Fruit fly (Drosophila melanogaster) whole organism, embryonic: Measurements from ENCODE around the gene RpL37A.

Source experiments
- Blimp-1 ChIP-seq: fragments of 200-800 bp; sonication (Bioruptor generic); optimal IDR thresholded peaks from 3 replicates; lab custom pipeline; 2018; ENCODE audit warnings: missing biosample characterization, missing genetic modification characterization, mild to moderate bottlenecking, moderate library complexity, missing genetic modification reagents
- CG10366 ChIP-seq: fragments of 200-800 bp; sonication (Bioruptor generic); IDR thresholded peaks from 2 replicates; pipeline ENCODE4 v1.3.6; 2022; ENCODE audit warnings: missing biosample characterization, missing genetic modification characterization
- CG10979 ChIP-seq: fragments of 200-800 bp; sonication (Bioruptor generic); optimal IDR thresholded peaks from 2 replicates; lab custom pipeline; 2018; ENCODE audit warnings: missing biosample characterization, mild to moderate bottlenecking, missing genetic modification characterization, moderate library complexity
- CG11695 ChIP-seq: fragments of 200-800 bp; sonication (Bioruptor generic); IDR thresholded peaks from 3 replicates; pipeline ENCODE4 v1.3.6; 2022; ENCODE audit warnings: missing biosample characterization, missing genetic modification characterization
- CG12071 ChIP-seq: fragments of 200-800 bp; sonication (Bioruptor generic); optimal IDR thresholded peaks from 3 replicates; lab custom pipeline; 2018; ENCODE audit warnings: missing biosample characterization, mild to moderate bottlenecking, missing genetic modification characterization
- CG12236 ChIP-seq: fragments of 200-800 bp; sonication (Bioruptor generic); optimal IDR thresholded peaks from 2 replicates; lab custom pipeline; 2016; ENCODE audit warnings: missing biosample characterization, missing genetic modification characterization
- CG12299 ChIP-seq: fragments of 200-800 bp; sonication (Bioruptor generic); optimal IDR thresholded peaks from 2 replicates; lab custom pipeline; 2018; ENCODE audit warnings: missing biosample characterization, mild to moderate bottlenecking, missing genetic modification characterization
- CG12769 ChIP-seq: fragments of 200-800 bp; sonication (Bioruptor generic); optimal IDR thresholded peaks from 2 replicates; lab custom pipeline; 2019; ENCODE audit warnings: missing biosample characterization, mild to moderate bottlenecking, missing genetic modification characterization, moderate library complexity
- CG12942 ChIP-seq: fragments of 200-800 bp; sonication (Bioruptor generic); optimal IDR thresholded peaks from 3 replicates; lab custom pipeline; 2016; ENCODE audit warnings: missing biosample characterization, missing genetic modification characterization
- CG14441 ChIP-seq: fragments of 200-800 bp; sonication (Bioruptor generic); IDR thresholded peaks from 2 replicates; pipeline ENCODE4 v1.3.6; 2022; ENCODE audit warnings: missing biosample characterization, missing genetic modification characterization
- CG14710 ChIP-seq: fragments of 200-800 bp; sonication (Bioruptor generic); optimal IDR thresholded peaks from 3 replicates; lab custom pipeline; 2019; ENCODE audit warnings: missing biosample characterization, mild to moderate bottlenecking, missing genetic modification characterization, moderate library complexity
- CG15269 ChIP-seq: fragments of 200-800 bp; sonication (Bioruptor generic); optimal IDR thresholded peaks from 2 replicates; lab custom pipeline; 2018; ENCODE audit warnings: missing biosample characterization, mild to moderate bottlenecking, missing genetic modification characterization, moderate library complexity
- CG15696 ChIP-seq: fragments of 200-800 bp; sonication (Bioruptor generic); optimal IDR thresholded peaks from 2 replicates; lab custom pipeline; 2019; ENCODE audit warnings: missing biosample characterization, mild to moderate bottlenecking, missing genetic modification characterization, moderate library complexity
- CG17385 ChIP-seq: fragments of 200-800 bp; sonication (Bioruptor generic); optimal IDR thresholded peaks from 3 replicates; lab custom pipeline; 2018; ENCODE audit warnings: missing biosample characterization, mild to moderate bottlenecking, missing genetic modification characterization
- CG18764 ChIP-seq: fragments of 200-800 bp; sonication (Bioruptor generic); optimal IDR thresholded peaks from 3 replicates; lab custom pipeline; 2016; ENCODE audit warnings: missing biosample characterization, missing genetic modification characterization
- CG2875 ChIP-seq: fragments of 200-800 bp; sonication (Bioruptor generic); optimal IDR thresholded peaks from 2 replicates; lab custom pipeline; 2017; ENCODE audit warnings: missing biosample characterization, mild to moderate bottlenecking, missing genetic modification characterization, missing genetic modification reagents
- CG33557 ChIP-seq: fragments of 200-800 bp; sonication (Bioruptor generic); optimal IDR thresholded peaks from 2 replicates; lab custom pipeline; 2019; ENCODE audit warnings: missing biosample characterization, mild to moderate bottlenecking, missing genetic modification characterization, moderate library complexity
- CG3995 ChIP-seq: fragments of 200-800 bp; sonication (Bioruptor generic); optimal IDR thresholded peaks from 3 replicates; lab custom pipeline; 2016; ENCODE audit warnings: missing biosample characterization, missing genetic modification characterization
- CG5953 ChIP-seq: fragments of 200-800 bp; sonication (Bioruptor generic); IDR thresholded peaks from 2 replicates; pipeline ENCODE4 v1.3.6; 2022; ENCODE audit warnings: missing biosample characterization, missing genetic modification characterization
- CG6689 ChIP-seq: fragments of 200-800 bp; sonication (Bioruptor generic); IDR thresholded peaks from 2 replicates; pipeline ENCODE4 v1.3.6; 2022; ENCODE audit warnings: missing biosample characterization, missing genetic modification characterization
- CG7987 ChIP-seq: fragments of 200-800 bp; sonication (Bioruptor generic); optimal IDR thresholded peaks from 2 replicates; lab custom pipeline; 2018; ENCODE audit warnings: missing biosample characterization, mild to moderate bottlenecking, missing genetic modification characterization, moderate library complexity
- CG9797 ChIP-seq: fragments of 200-800 bp; sonication (Bioruptor generic); optimal IDR thresholded peaks from 3 replicates; lab custom pipeline; 2018; ENCODE audit warnings: missing biosample characterization, mild to moderate bottlenecking, missing genetic modification characterization
- GATAe ChIP-seq: fragments of 200-800 bp; sonication (Bioruptor generic); conservative IDR thresholded peaks from 2 replicates; pipeline ENCODE4 v1.3.6; 2022; ENCODE audit warnings: missing biosample characterization, missing genetic modification characterization
- HHEX ChIP-seq: fragments of 200-800 bp; sonication (Bioruptor generic); optimal IDR thresholded peaks from 3 replicates; lab custom pipeline; 2017; ENCODE audit warnings: missing biosample characterization, mild to moderate bottlenecking, missing genetic modification characterization, missing genetic modification reagents
- HLH3B ChIP-seq: fragments of 200-800 bp; sonication (Bioruptor generic); IDR thresholded peaks from 2 replicates; pipeline ENCODE4 v1.3.6; 2022; ENCODE audit warnings: missing biosample characterization, missing genetic modification characterization
- Hr39 ChIP-seq: fragments of >200 bp; optimal IDR thresholded peaks from 2 replicates; lab custom pipeline; 2017
- Nf-YB ChIP-seq: fragments of 200-800 bp; sonication (Bioruptor generic); optimal IDR thresholded peaks from 3 replicates; lab custom pipeline; 2019; ENCODE audit warnings: missing biosample characterization, mild to moderate bottlenecking, missing genetic modification characterization, moderate library complexity
- Nf-YC ChIP-seq: fragments of 200-800 bp; optimal IDR thresholded peaks from 3 replicates; lab custom pipeline; 2019; ENCODE audit warnings: missing biosample characterization, mild to moderate bottlenecking, missing genetic modification characterization, moderate library complexity
- Ptx1 ChIP-seq: fragments of 200-800 bp; sonication (Bioruptor generic); IDR thresholded peaks from 2 replicates; pipeline ENCODE4 v1.3.6; 2022; ENCODE audit warnings: missing biosample characterization, missing genetic modification characterization
- Rfx ChIP-seq: fragments of 200-800 bp; sonication (Bioruptor generic); IDR thresholded peaks from 2 replicates; pipeline ENCODE4 v1.3.6; 2022; ENCODE audit warnings: missing biosample characterization, missing genetic modification characterization
- Side ChIP-seq: fragments of 200-800 bp; sonication (Bioruptor generic); optimal IDR thresholded peaks from 2 replicates; lab custom pipeline; 2016; ENCODE audit warnings: missing biosample characterization, missing genetic modification characterization
- cas ChIP-seq: fragments of 200-800 bp; sonication (Bioruptor generic); IDR thresholded peaks from 2 replicates; pipeline ENCODE4 v1.3.6; 2022; ENCODE audit warnings: missing biosample characterization, missing genetic modification characterization
- cg ChIP-seq: fragments of 200-800 bp; sonication (Bioruptor generic); optimal IDR thresholded peaks from 3 replicates; lab custom pipeline; 2019; ENCODE audit warnings: missing biosample characterization, mild to moderate bottlenecking, missing genetic modification characterization, moderate library complexity
- chm ChIP-seq: fragments of 200-800 bp; sonication (Bioruptor generic); IDR thresholded peaks from 2 replicates; pipeline ENCODE4 v1.3.6; 2022; ENCODE audit warnings: missing biosample characterization, missing genetic modification characterization
- chn ChIP-seq: fragments of 200-800 bp; sonication (Bioruptor generic); optimal IDR thresholded peaks from 2 replicates; lab custom pipeline; 2016; ENCODE audit warnings: missing biosample characterization, missing genetic modification characterization
- da ChIP-seq: fragments of 200-800 bp; sonication (Bioruptor generic); optimal IDR thresholded peaks from 2 replicates; lab custom pipeline; 2016; ENCODE audit warnings: missing biosample characterization, missing genetic modification characterization
- esg ChIP-seq: fragments of 200-800 bp; sonication (Bioruptor generic); conservative IDR thresholded peaks from 2 replicates; pipeline ENCODE4 v1.3.6; 2022; ENCODE audit warnings: missing biosample characterization, missing genetic modification characterization
- fd102C ChIP-seq: fragments of 200-800 bp; sonication (Bioruptor generic); optimal IDR thresholded peaks from 2 replicates; lab custom pipeline; 2018; ENCODE audit warnings: missing biosample characterization, mild to moderate bottlenecking, missing genetic modification characterization, moderate library complexity
- fd3F ChIP-seq: fragments of 200-800 bp; sonication (Bioruptor generic); optimal IDR thresholded peaks from 2 replicates; lab custom pipeline; 2018; ENCODE audit warnings: missing biosample characterization, mild to moderate bottlenecking, missing genetic modification characterization, moderate library complexity
- gfzf ChIP-seq: fragments of 200-800 bp; sonication (Bioruptor generic); optimal IDR thresholded peaks from 2 replicates; lab custom pipeline; 2016; ENCODE audit warnings: missing biosample characterization, mild to moderate bottlenecking, missing genetic modification characterization, moderate library complexity
- ham ChIP-seq: fragments of 200-800 bp; sonication (Bioruptor generic); IDR thresholded peaks from 2 replicates; pipeline ENCODE4 v1.3.6; 2022; ENCODE audit warnings: missing biosample characterization, missing genetic modification characterization
- hbn ChIP-seq: fragments of 200-800 bp; sonication (Bioruptor generic); IDR thresholded peaks from 2 replicates; pipeline ENCODE4 v1.3.6; 2022; ENCODE audit warnings: missing biosample characterization, missing genetic modification characterization; ENCODE audit not compliant: partially characterized antibody
- jigr1 ChIP-seq: fragments of 200-800 bp; sonication (Bioruptor generic); IDR thresholded peaks from 3 replicates; pipeline ENCODE4 v1.3.6; 2022; ENCODE audit warnings: missing biosample characterization, missing genetic modification characterization
- pita ChIP-seq: fragments of 200-800 bp; sonication (Bioruptor generic); optimal IDR thresholded peaks from 2 replicates; lab custom pipeline; 2017; ENCODE audit warnings: missing biosample characterization, mild to moderate bottlenecking, missing genetic modification characterization
- sna ChIP-seq: fragments of 200-800 bp; sonication (Bioruptor generic); IDR thresholded peaks from 2 replicates; pipeline ENCODE4 v1.3.6; 2022; ENCODE audit warnings: missing biosample characterization, missing genetic modification characterization; ENCODE audit not compliant: partially characterized antibody
- tll ChIP-seq, 2 experiments: fragments of 200-800 bp in 1 of 2; fragments of >200 bp in 1 of 2; sonication (Bioruptor generic) in 1 of 2; optimal IDR thresholded peaks; 2 replicates each; lab custom pipeline; 2017 to 2019; ENCODE audit warnings: missing biosample characterization in 2 of 2, missing genetic modification characterization in 2 of 2, mild to moderate bottlenecking in 1 of 2, moderate library complexity in 1 of 2
- toy ChIP-seq: fragments of 200-800 bp; sonication (Bioruptor generic); IDR thresholded peaks from 2 replicates; pipeline ENCODE4 v1.3.6; 2022; ENCODE audit warnings: missing biosample characterization, missing genetic modification characterization
- vnd ChIP-seq: fragments of 200-800 bp; sonication (Bioruptor generic); IDR thresholded peaks from 3 replicates; pipeline ENCODE4 v1.3.6; 2022; ENCODE audit warnings: missing biosample characterization, missing genetic modification characterization; ENCODE audit not compliant: partially characterized antibody
- yki ChIP-seq: fragments of >200 bp; optimal IDR thresholded peaks from 3 replicates; lab custom pipeline; 2018
- zf30C ChIP-seq: fragments of 200-800 bp; sonication (Bioruptor generic); optimal IDR thresholded peaks from 3 replicates; lab custom pipeline; 2018; ENCODE audit warnings: missing biosample characterization, mild to moderate bottlenecking, missing genetic modification characterization

RpL37A gene

dm6 chr2L:5043495-5044146, 27.1 kb upstream of the RpL37A start (continued):
- peak; percentile 43; the same call in 1 of the 2 replicates for TF ChIP-seq HLH3B (GFP tag; lab: Robert Waterston, UW)
- TF ChIP-seq yki (lab: Kevin White, UChicago) = no peak
- peak; percentile 14 for TF ChIP-seq Nf-YC (tag; lab: Kevin White, UChicago)
- TF ChIP-seq ham (GFP tag; lab: Robert Waterston, UW) = no peak
- TF ChIP-seq CG18764 = no peak
- peak; percentile 64; the same call in 1 of the 2 replicates for TF ChIP-seq Ptx1
- TF ChIP-seq CG17385 (GFP tag; lab: Kevin White, UChicago) = peak; percentile 21
- TF ChIP-seq CG11695 (GFP tag; lab: Robert Waterston, UW) = peak; percentile 62
- no peak for TF ChIP-seq CG5953 (GFP tag; lab: Robert Waterston, UW)
- peak; percentile 56 for TF ChIP-seq CG15269
- no peak for TF ChIP-seq CG12071 (GFP tag; lab: Kevin White, UChicago)
- peak; percentile 67 for TF ChIP-seq Rfx
- TF ChIP-seq sna (GFP tag; lab: Robert Waterston, UW) = no peak
- TF ChIP-seq CG33557 = no peak
- peak; percentile 55 for TF ChIP-seq CG14441 (GFP tag; lab: Robert Waterston, UW)
- no peak for TF ChIP-seq CG12236
- TF ChIP-seq CG14710 (tag; lab: Kevin White, UChicago) = no peak
- peak; percentile 69 for TF ChIP-seq HHEX (GFP tag; lab: Kevin White, UChicago)
- no peak for TF ChIP-seq fd102C (GFP tag; lab: Kevin White, UChicago)
- no peak for TF ChIP-seq Side (GFP tag; lab: Kevin White, UChicago)
- TF ChIP-seq fd3F (GFP tag; lab: Kevin White, UChicago) = no peak
- TF ChIP-seq cg (GFP tag; lab: Kevin White, UChicago) = peak; percentile 87
- TF ChIP-seq CG6689 = 0 out of 2 replicates have a peak, but pooled peaks have one; percentile 26
- TF ChIP-seq pita = no peak
- TF ChIP-seq CG10366 (GFP tag; lab: Robert Waterston, UW) = peak; percentile 32; the same call in 1 of the 2 replicates
- no peak for TF ChIP-seq vnd (GFP tag; lab: Robert Waterston, UW)
- TF ChIP-seq CG10979 (tag; lab: Kevin White, UChicago) = peak; percentile 25
- TF ChIP-seq chm (GFP tag; lab: Robert Waterston, UW) = no peak
- TF ChIP-seq CG3995 (GFP tag; lab: Kevin White, UChicago) = no peak
- TF ChIP-seq chn (GFP tag; lab: Kevin White, UChicago) = peak; percentile 26
- TF ChIP-seq toy (GFP tag; lab: Robert Waterston, UW) = no peak
- no peak for TF ChIP-seq jigr1 (GFP tag; lab: Robert Waterston, UW)
- TF ChIP-seq zf30C = no peak
- no peak for TF ChIP-seq Nf-YB (GFP tag; lab: Kevin White, UChicago)
- no peak for TF ChIP-seq cas (GFP tag; lab: Robert Waterston, UW)
- no peak for TF ChIP-seq esg
- no peak for TF ChIP-seq CG12299 (tag; lab: Kevin White, UChicago)
- peak; percentile 14 for TF ChIP-seq Blimp-1 (GFP tag; lab: Kevin White, UChicago)
- no peak for TF ChIP-seq GATAe (GFP tag; lab: Robert Waterston, UW)
- peak; percentile 93 for TF ChIP-seq Hr39 (lab: Kevin White, UChicago)
- TF ChIP-seq da (GFP tag; lab: Kevin White, UChicago) = no peak
- TF ChIP-seq CG2875 = no peak
- no peak for TF ChIP-seq CG7987 (GFP tag; lab: Kevin White, UChicago)
- TF ChIP-seq hbn (GFP tag; lab: Robert Waterston, UW) = no peak
- no peak for TF ChIP-seq tll (GFP tag; optimal IDR thresholded peaks at IDR 0.05; lab: Kevin White, UChicago)
- no peak for TF ChIP-seq CG9797
- peak; percentile 8 for TF ChIP-seq CG12769 (tag; lab: Kevin White, UChicago)
- no peak for TF ChIP-seq CG15696 (tag; lab: Kevin White, UChicago)
- peak; percentile 31 for TF ChIP-seq CG12942 (GFP tag; lab: Kevin White, UChicago)
- TF ChIP-seq gfzf = no peak
